Fruit fly (Drosophila melanogaster) whole organism, wandering third instar larva: ENCODE results near the gene CG14017.
A peak's percentile ranks its signal among the peaks of the same experiment; 100 is the strongest.

Experiments
- Abd-B ChIP-seq: fragments of >200 bp; optimal IDR thresholded peaks from 2 replicates; lab custom pipeline; 2017; ENCODE audit warnings: missing biosample characterization, missing genetic modification characterization
- CG32264 ChIP-seq: fragments of 200-800 bp; sonication (Bioruptor generic); optimal IDR thresholded peaks from 2 replicates; lab custom pipeline; 2016; ENCODE audit warnings: missing biosample characterization, missing genetic modification characterization
- CG9705 ChIP-seq: fragments of 200-800 bp; sonication (Bioruptor generic); optimal IDR thresholded peaks from 2 replicates; lab custom pipeline; 2018; ENCODE audit warnings: missing biosample characterization, mild to moderate bottlenecking, missing genetic modification characterization
- Dif ChIP-seq: fragments of 200-275, 200-300 bp; sonication (Bioruptor generic); optimal IDR thresholded peaks from 2 replicates; lab custom pipeline; 2018; ENCODE audit warnings: missing biosample characterization, missing genetic modification characterization; ENCODE audit not compliant: partially characterized antibody
- GATAd ChIP-seq: sonication (Bioruptor generic); optimal IDR thresholded peaks from 2 replicates; lab custom pipeline; 2016; ENCODE audit warnings: missing biosample characterization, missing genetic modification characterization
- HLH106 ChIP-seq: fragments of 200-800 bp; optimal IDR thresholded peaks from 3 replicates; lab custom pipeline; 2019; ENCODE audit warnings: missing biosample characterization, mild to moderate bottlenecking, missing genetic modification characterization, moderate library complexity
- Hnf4 ChIP-seq: fragments of 200-800 bp; sonication (Bioruptor generic); optimal IDR thresholded peaks from 2 replicates; lab custom pipeline; 2016; ENCODE audit warnings: missing biosample characterization, mild to moderate bottlenecking, missing genetic modification characterization
- Hr78 ChIP-seq: fragments of >200 bp; optimal IDR thresholded peaks from 2 replicates; lab custom pipeline; 2017; ENCODE audit warnings: missing biosample characterization, missing genetic modification characterization
- Hr83 ChIP-seq: fragments of 200-300 bp; sonication (Bioruptor generic); optimal IDR thresholded peaks from 2 replicates; lab custom pipeline; 2016; ENCODE audit warnings: missing biosample characterization, mild to moderate bottlenecking, missing genetic modification characterization, moderate library complexity; ENCODE audit not compliant: poor library complexity, severe bottlenecking
- Jra ChIP-seq: sonication (Bioruptor generic); optimal IDR thresholded peaks from 2 replicates; lab custom pipeline; 2016; ENCODE audit warnings: missing biosample characterization, missing genetic modification characterization
- Myc ChIP-seq: fragments of >200 bp; optimal IDR thresholded peaks from 2 replicates; lab custom pipeline; 2017
- N ChIP-seq: fragments of >200 bp; optimal IDR thresholded peaks from 2 replicates; lab custom pipeline; 2018; ENCODE audit warnings: missing biosample characterization, missing external identifiers, missing genetic modification characterization
- OdsH ChIP-seq: fragments of 200-800 bp; sonication (Bioruptor generic); optimal IDR thresholded peaks from 2 replicates; lab custom pipeline; 2016; ENCODE audit warnings: missing biosample characterization, mild to moderate bottlenecking, missing genetic modification characterization
- Rel ChIP-seq, 2 experiments: fragments of 200-800 bp; sonication (Bioruptor generic) in 1 of 2; optimal IDR thresholded peaks; 2 replicates in 1 of 2; 3 replicates in 1 of 2; lab custom pipeline; 2016 to 2019; ENCODE audit warnings: mild to moderate bottlenecking in 2 of 2, missing biosample characterization in 2 of 2, missing genetic modification characterization in 2 of 2, moderate library complexity in 1 of 2
- Sp1 ChIP-seq: fragments of 200-800 bp; sonication (Bioruptor generic); optimal IDR thresholded peaks from 3 replicates; lab custom pipeline; 2019; ENCODE audit warnings: missing biosample characterization, mild to moderate bottlenecking, missing genetic modification characterization, moderate library complexity
- dl ChIP-seq, 2 experiments: fragments of 175-275, 200-275 bp in 1 of 2; fragments of 200-275 bp in 1 of 2; sonication (Bioruptor generic); optimal IDR thresholded peaks; lab custom pipeline; 2018; ENCODE audit warnings: mild to moderate bottlenecking in 2 of 2, missing biosample characterization in 2 of 2, missing genetic modification characterization in 2 of 2, moderate library complexity in 2 of 2; ENCODE audit not compliant: partially characterized antibody in 2 of 2, insufficient read depth in 1 of 2
- dsf ChIP-seq: sonication (Bioruptor generic); optimal IDR thresholded peaks from 2 replicates; lab custom pipeline; 2016; ENCODE audit warnings: missing biosample characterization, missing genetic modification characterization, borderline replicate concordance
- ey ChIP-seq: fragments of 200-800 bp; sonication (Bioruptor generic); optimal IDR thresholded peaks from 2 replicates; lab custom pipeline; 2016; ENCODE audit warnings: missing biosample characterization, missing genetic modification characterization
- foxo ChIP-seq, 2 experiments: fragments of 200-800 bp; sonication (Bioruptor generic); optimal IDR thresholded peaks; 2 replicates in 1 of 2; 3 replicates in 1 of 2; lab custom pipeline; 2016 to 2017; ENCODE audit warnings: missing biosample characterization in 2 of 2, missing genetic modification characterization in 2 of 2
- h ChIP-seq: fragments of 200-800 bp; sonication (Bioruptor generic); optimal IDR thresholded peaks from 3 replicates; lab custom pipeline; 2016; ENCODE audit warnings: missing biosample characterization, mild to moderate bottlenecking, missing genetic modification characterization
- jim ChIP-seq: fragments of 175-275, 200-325 bp; sonication (Bioruptor generic); optimal IDR thresholded peaks from 2 replicates; lab custom pipeline; 2016; ENCODE audit warnings: missing biosample characterization, mild to moderate bottlenecking, missing genetic modification characterization
- lola ChIP-seq: fragments of >200 bp; optimal IDR thresholded peaks from 2 replicates; lab custom pipeline; 2017; ENCODE audit warnings: missing biosample characterization, missing genetic modification characterization
- psq ChIP-seq: fragments of 200-800 bp; sonication (Bioruptor generic); optimal IDR thresholded peaks from 3 replicates; lab custom pipeline; 2017; ENCODE audit warnings: missing biosample characterization, mild to moderate bottlenecking, missing genetic modification characterization, moderate library complexity
- rgr ChIP-seq: fragments of 200-800 bp; sonication (Bioruptor generic); optimal IDR thresholded peaks from 3 replicates; lab custom pipeline; 2016; ENCODE audit warnings: missing biosample characterization, mild to moderate bottlenecking, missing genetic modification characterization
- sage ChIP-seq: fragments of 200-800 bp; sonication (Bioruptor generic); optimal IDR thresholded peaks from 2 replicates; lab custom pipeline; 2016; ENCODE audit warnings: missing biosample characterization, mild to moderate bottlenecking, missing genetic modification characterization
- sv ChIP-seq: fragments of 200-800 bp; sonication (Bioruptor generic); optimal IDR thresholded peaks from 3 replicates; lab custom pipeline; 2016; ENCODE audit warnings: missing biosample characterization, missing genetic modification characterization
- tai ChIP-seq: sonication (Bioruptor generic); optimal IDR thresholded peaks from 2 replicates; lab custom pipeline; 2016; ENCODE audit warnings: missing biosample characterization, missing genetic modification characterization
- usp ChIP-seq: fragments of >200 bp; optimal IDR thresholded peaks from 2 replicates; lab custom pipeline; 2017; ENCODE audit warnings: missing biosample characterization, missing genetic modification characterization
- woc ChIP-seq: sonication (Bioruptor generic); optimal IDR thresholded peaks from 2 replicates; lab custom pipeline; 2016; ENCODE audit warnings: missing biosample characterization, mild to moderate bottlenecking, missing genetic modification characterization

The CG14017 gene

dm6 chr2L:5523848-5524473 is 29.7 kb upstream of the CG14017 start, which contains the start of the genes Vps52 and Elp4:
TSS of gene Vps52 (minus strand) at chr2L:5523898.
TSS of gene Elp4 (plus strand) at chr2L:5524139.
- TF ChIP-seq OdsH (GFP tag; lab: Kevin White, UChicago) (peak; percentile 70), psq (GFP tag; lab: Kevin White, UChicago) (peak; percentile 72), Hr83 (peak; percentile 1), lola (GFP tag; lab: Kevin White, UChicago) (no peak), rgr (GFP tag; lab: Kevin White, UChicago) (peak; percentile 84), dsf (GFP tag; lab: Kevin White, UChicago) (no peak), foxo (GFP tag; optimal IDR thresholded peaks at IDR 0.05; lab: Kevin White, UChicago) (peak in 1 of 2 experiments; percentile 82), sv (GFP tag; lab: Kevin White, UChicago) (peak; percentile 65), Myc (peak; percentile 71), sage (GFP tag; lab: Kevin White, UChicago) (no peak), ey (GFP tag; lab: Kevin White, UChicago) (peak; percentile 61), woc (GFP tag; lab: Kevin White, UChicago) (no peak), Rel (GFP tag; optimal IDR thresholded peaks at IDR 0.05; lab: Kevin White, UChicago) (no peak), Rel (tag; optimal IDR thresholded peaks at IDR 0.05; lab: Kevin White, UChicago) (peak; percentile 31), HLH106 (tag; lab: Kevin White, UChicago) (peak; percentile 82), Hnf4 (GFP tag; lab: Kevin White, UChicago) (no peak), Hr78 (GFP tag; lab: Kevin White, UChicago) (no peak), CG9705 (GFP tag; lab: Kevin White, UChicago) (peak; percentile 51), Sp1 (peak; percentile 79)
- TF ChIP-seq, all 38 proteins: peak for 12

dm6 chr2L:5525723-5526122 is 28.0 kb upstream of the CG14017 start, which contains the start of gene Cap-D3:
TSS of gene Cap-D3 (plus strand) at chr2L:5525905.
- TF ChIP-seq woc (GFP tag; lab: Kevin White, UChicago) = no peak
- TF ChIP-seq ey (GFP tag; lab: Kevin White, UChicago) = no peak
- TF ChIP-seq Hr78 (GFP tag; lab: Kevin White, UChicago) = no peak
- no peak for TF ChIP-seq Myc
- TF ChIP-seq GATAd (GFP tag; lab: Kevin White, UChicago) = no peak
- no peak for TF ChIP-seq OdsH (GFP tag; lab: Kevin White, UChicago)
- no peak for TF ChIP-seq foxo (GFP tag; optimal IDR thresholded peaks at IDR 0.05; lab: Kevin White, UChicago)
- no peak for TF ChIP-seq h
- no peak for TF ChIP-seq Dif (GFP tag; lab: Kevin White, UChicago)
- no peak for TF ChIP-seq N (GFP tag; lab: Kevin White, UChicago)
- no peak for TF ChIP-seq Abd-B
- no peak for TF ChIP-seq sv (GFP tag; lab: Kevin White, UChicago)
- TF ChIP-seq CG32264 (GFP tag; lab: Kevin White, UChicago) = no peak

dm6 chr2L:5526738-5527137 is 27.0 kb upstream of the CG14017 start, which contains the start of gene Cox11:
TSS of gene Cox11 (plus strand) at chr2L:5526957.
- TF ChIP-seq rgr (GFP tag; lab: Kevin White, UChicago) = no peak
- no peak for TF ChIP-seq dsf (GFP tag; lab: Kevin White, UChicago)
- TF ChIP-seq dl (GFP tag; optimal IDR thresholded peaks at IDR 0.05; lab: Kevin White, UChicago; ENCODE audit: insufficient read depth in 1 of 2, partially characterized antibody in 2 of 2) = no peak
- no peak for TF ChIP-seq usp (GFP tag; lab: Kevin White, UChicago)
- no peak for TF ChIP-seq Rel (GFP tag; optimal IDR thresholded peaks at IDR 0.05; lab: Kevin White, UChicago)
- TF ChIP-seq Rel (tag; optimal IDR thresholded peaks at IDR 0.05; lab: Kevin White, UChicago) = no peak
- no peak for TF ChIP-seq Jra (GFP tag; lab: Kevin White, UChicago)
- TF ChIP-seq HLH106 (tag; lab: Kevin White, UChicago) = no peak
- TF ChIP-seq CG32264 (GFP tag; lab: Kevin White, UChicago) = no peak
- TF ChIP-seq lola (GFP tag; lab: Kevin White, UChicago) = no peak
- TF ChIP-seq Myc = no peak
- no peak for TF ChIP-seq Hr83
- no peak for TF ChIP-seq OdsH (GFP tag; lab: Kevin White, UChicago)
- no peak for TF ChIP-seq Hr78 (GFP tag; lab: Kevin White, UChicago)
- TF ChIP-seq tai = no peak
- TF ChIP-seq h = no peak
- no peak for TF ChIP-seq jim (GFP tag; lab: Kevin White, UChicago)
- no peak for TF ChIP-seq sv (GFP tag; lab: Kevin White, UChicago)

dm6 chr2L:5527861-5528260 is 25.8 kb upstream of the CG14017 start, which contains the start of gene CG31915:
TSS of gene CG31915 (plus strand) at chr2L:5528123.
- peak; percentile 76 for TF ChIP-seq Myc
- no peak for TF ChIP-seq dsf (GFP tag; lab: Kevin White, UChicago)
- no peak for TF ChIP-seq Hr78 (GFP tag; lab: Kevin White, UChicago)
- TF ChIP-seq, all 38 proteins: peak for 1
